Worm (Caenorhabditis elegans) whole organism, L2 larva: ENCODE measurements around the gene JC8.4.
A peak's percentile ranks its signal among the peaks of the same experiment; 100 is the strongest.

Experiments
- F13H6.1 ChIP-seq: sonication (generic microtip); optimal IDR thresholded peaks from 2 replicates; lab custom pipeline; 2016; ENCODE audit warnings: missing genetic modification characterization, missing compliant biosample characterization
- Y55F3AM.14 ChIP-seq: fragments of 200-800 bp; sonication (Bioruptor generic); optimal IDR thresholded peaks from 2 replicates; lab custom pipeline; 2018; ENCODE audit warnings: mild to moderate bottlenecking, missing genetic modification characterization, missing compliant biosample characterization
- ZK546.5 ChIP-seq: sonication (generic microtip); optimal IDR thresholded peaks from 2 replicates; lab custom pipeline; 2017; ENCODE audit warnings: missing biosample characterization, missing genetic modification characterization
- alr-1 ChIP-seq: fragments of 150-350 bp; optimal IDR thresholded peaks from 2 replicates; lab custom pipeline; 2014; ENCODE audit warnings: missing biosample characterization, missing genetic modification characterization
- ama-1 ChIP-seq: fragments of 150-350 bp; optimal IDR thresholded peaks from 2 replicates; lab custom pipeline; 2018; ENCODE audit warnings: inconsistent platforms
- blmp-1 ChIP-seq: sonication (generic microtip); optimal IDR thresholded peaks from 2 replicates; lab custom pipeline; 2017; ENCODE audit warnings: missing genetic modification characterization, mild to moderate bottlenecking, missing compliant biosample characterization, antibody characterized with exemption, moderate library complexity; ENCODE audit not compliant: insufficient read depth
- ceh-16 ChIP-seq: fragments of 150-350 bp; optimal IDR thresholded peaks from 2 replicates; lab custom pipeline; 2014; ENCODE audit warnings: missing biosample characterization, missing genetic modification characterization
- ceh-82 ChIP-seq: fragments of 150-350 bp; optimal IDR thresholded peaks from 2 replicates; lab custom pipeline; 2014; ENCODE audit warnings: missing biosample characterization, missing genetic modification characterization
- crh-2 ChIP-seq: sonication (generic microtip); optimal IDR thresholded peaks from 2 replicates; lab custom pipeline; 2017; ENCODE audit warnings: missing biosample characterization, missing genetic modification characterization
- dmd-4 ChIP-seq: sonication (generic microtip); optimal IDR thresholded peaks from 2 replicates; lab custom pipeline; 2017; ENCODE audit warnings: missing biosample characterization, missing genetic modification characterization
- egl-27 ChIP-seq: sonication (generic microtip); optimal IDR thresholded peaks from 3 replicates; lab custom pipeline; 2017; ENCODE audit warnings: missing biosample characterization, missing genetic modification reagents, missing genetic modification characterization
- elt-1 ChIP-seq: fragments of 150-350 bp; optimal IDR thresholded peaks from 2 replicates; lab custom pipeline; 2014; ENCODE audit warnings: missing biosample characterization, missing genetic modification characterization
- elt-3 ChIP-seq: sonication (generic microtip); optimal IDR thresholded peaks from 2 replicates; lab custom pipeline; 2017; ENCODE audit warnings: missing biosample characterization, missing genetic modification characterization
- fos-1 ChIP-seq: fragments of 150-350 bp; optimal IDR thresholded peaks from 2 replicates; lab custom pipeline; 2014; ENCODE audit warnings: missing biosample characterization, missing genetic modification characterization
- lin-13 ChIP-seq: fragments of 150-350 bp; optimal IDR thresholded peaks from 2 replicates; lab custom pipeline; 2014; ENCODE audit warnings: missing biosample characterization, missing genetic modification reagents, missing genetic modification characterization
- mab-5 ChIP-seq: fragments of 150-350 bp; optimal IDR thresholded peaks from 2 replicates; lab custom pipeline; 2014; ENCODE audit warnings: missing biosample characterization, missing genetic modification characterization
- mbf-1 ChIP-seq: sonication (generic microtip); optimal IDR thresholded peaks from 2 replicates; lab custom pipeline; 2017; ENCODE audit warnings: missing biosample characterization, missing genetic modification characterization
- mdl-1 ChIP-seq, 2 experiments: fragments of 150-350 bp in 1 of 2; sonication (generic microtip) in 1 of 2; optimal IDR thresholded peaks; 2 replicates each; lab custom pipeline; 2017; ENCODE audit warnings: missing biosample characterization in 2 of 2, missing genetic modification characterization in 2 of 2
- nhr-10 ChIP-seq: sonication (generic microtip); optimal IDR thresholded peaks from 2 replicates; lab custom pipeline; 2017; ENCODE audit warnings: missing biosample characterization, missing genetic modification characterization
- nhr-11 ChIP-seq: fragments of 150-350 bp; optimal IDR thresholded peaks from 2 replicates; lab custom pipeline; 2014; ENCODE audit warnings: missing biosample characterization, missing genetic modification characterization
- nhr-21 ChIP-seq: fragments of 150-350 bp; optimal IDR thresholded peaks from 2 replicates; lab custom pipeline; 2014; ENCODE audit warnings: missing biosample characterization, missing genetic modification characterization
- nhr-23 ChIP-seq: fragments of 150-350 bp; optimal IDR thresholded peaks from 2 replicates; lab custom pipeline; 2014; ENCODE audit warnings: missing biosample characterization, missing genetic modification reagents, missing genetic modification characterization
- nhr-25 ChIP-seq: fragments of 150-350 bp; sonication (generic microtip); optimal IDR thresholded peaks from 3 replicates; lab custom pipeline; 2014; ENCODE audit warnings: missing biosample characterization, missing genetic modification characterization
- nhr-6 ChIP-seq: fragments of 150-350 bp; optimal IDR thresholded peaks from 2 replicates; lab custom pipeline; 2014; ENCODE audit warnings: missing biosample characterization, missing genetic modification characterization
- nhr-77 ChIP-seq: fragments of 150-350 bp; optimal IDR thresholded peaks from 2 replicates; lab custom pipeline; 2014; ENCODE audit warnings: missing biosample characterization, missing genetic modification characterization
- peb-1 ChIP-seq: fragments of 150-350 bp; optimal IDR thresholded peaks from 2 replicates; lab custom pipeline; 2014; ENCODE audit warnings: missing biosample characterization, missing genetic modification characterization
- sem-4 ChIP-seq: fragments of 150-350 bp; optimal IDR thresholded peaks from 2 replicates; lab custom pipeline; 2014; ENCODE audit warnings: missing biosample characterization, missing genetic modification reagents, missing genetic modification characterization
- sma-3 ChIP-seq: sonication (generic microtip); optimal IDR thresholded peaks from 2 replicates; lab custom pipeline; 2016; ENCODE audit warnings: missing genetic modification reagents, missing genetic modification characterization, missing compliant biosample characterization
- sma-9 ChIP-seq, 2 experiments: fragments of 150-350 bp in 1 of 2; sonication (generic microtip) in 1 of 2; optimal IDR thresholded peaks; 2 replicates each; lab custom pipeline; 2014 to 2016; ENCODE audit warnings: missing genetic modification characterization in 2 of 2, mild to moderate bottlenecking in 1 of 2, missing biosample characterization in 1 of 2, missing compliant biosample characterization in 1 of 2, missing genetic modification reagents in 1 of 2, moderate library complexity in 1 of 2
- snpc-4 ChIP-seq: fragments of 150-350 bp; optimal IDR thresholded peaks from 2 replicates; lab custom pipeline; 2014; ENCODE audit warnings: missing biosample characterization, missing genetic modification characterization
- unc-55 ChIP-seq: fragments of 150-350 bp; sonication (generic microtip); optimal IDR thresholded peaks from 3 replicates; lab custom pipeline; 2014; ENCODE audit warnings: missing biosample characterization, missing genetic modification reagents, missing genetic modification characterization
- zag-1 ChIP-seq: fragments of 150-350 bp; optimal IDR thresholded peaks from 2 replicates; lab custom pipeline; 2014; ENCODE audit warnings: missing biosample characterization, missing genetic modification characterization
- ztf-1 ChIP-seq: fragments of 200-800 bp; sonication (Bioruptor generic); conservative IDR thresholded peaks from 2 replicates; pipeline ENCODE4 v1.3.6; 2022; ENCODE audit warnings: missing genetic modification characterization, missing compliant biosample characterization
- ztf-11 ChIP-seq: sonication (generic microtip); optimal IDR thresholded peaks from 2 replicates; lab custom pipeline; 2017; ENCODE audit warnings: missing biosample characterization, missing genetic modification characterization
- ztf-4 ChIP-seq: fragments of 150-350 bp; optimal IDR thresholded peaks from 2 replicates; lab custom pipeline; 2014; ENCODE audit warnings: missing biosample characterization, missing genetic modification characterization

Gene JC8.4

DNA sequence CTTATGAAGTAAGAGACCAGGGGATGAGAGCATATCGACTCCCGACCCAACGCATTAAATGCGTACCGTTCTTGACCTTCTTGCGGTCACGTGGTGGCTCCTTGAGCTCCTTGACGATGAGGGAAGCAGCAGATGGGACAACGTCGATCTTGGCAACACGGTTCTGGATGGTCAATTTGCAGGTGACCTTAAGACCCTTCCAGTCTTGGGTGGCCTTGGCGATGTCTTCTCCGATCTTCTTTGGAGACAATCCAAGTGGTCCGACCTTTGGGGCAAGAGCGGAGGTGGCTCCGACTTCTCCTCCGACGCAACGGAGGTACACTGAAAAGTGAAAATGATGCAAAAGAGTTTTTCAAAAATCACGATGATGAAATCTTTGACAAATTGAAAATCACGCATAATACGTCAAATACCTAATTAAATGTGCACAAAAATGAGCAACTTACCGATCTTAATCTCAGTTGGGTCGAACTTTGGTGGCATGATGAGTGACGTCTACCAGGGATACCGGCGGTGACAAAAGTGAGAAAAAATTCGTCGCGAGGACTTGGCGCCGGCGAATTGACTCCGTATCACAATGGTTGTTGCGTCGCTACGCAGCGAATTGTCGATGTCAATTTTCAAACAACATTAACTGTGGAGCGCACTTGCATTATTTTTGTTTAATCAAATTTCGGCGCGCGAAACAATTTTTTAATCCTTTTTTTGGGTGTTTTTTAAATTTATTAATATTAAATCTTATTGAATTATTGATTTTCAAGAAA, 3.2 kb upstream of the JC8.4 start, which contains the start of gene rpl-12 (continued):
- TF ChIP-seq nhr-23 (tag; lab: Kevin White, UChicago) = no peak
- TF ChIP-seq alr-1 (tag; lab: Kevin White, UChicago) = peak; percentile 2
- peak; percentile 99 for TF ChIP-seq ztf-4 (tag; lab: Kevin White, UChicago)
- 0 out of 2 replicates have a peak, but pooled peaks have one; percentile 84 for TF ChIP-seq ztf-1 (GFP tag; lab: Robert Waterston, UW)
- TF ChIP-seq ceh-82 (tag; lab: Kevin White, UChicago) = peak; percentile 85
- peak; percentile 89 for TF ChIP-seq ama-1 (lab: Kevin White, UChicago)
- peak; percentile 90 for TF ChIP-seq ZK546.5 (tag; lab: Kevin White, UChicago)
- TF ChIP-seq sma-9 (GFP tag; optimal IDR thresholded peaks at IDR 0.05; lab: Kevin White, UChicago) = peak; percentile 97
- TF ChIP-seq sma-9 (tag; optimal IDR thresholded peaks at IDR 0.05; lab: Kevin White, UChicago) = no peak
- TF ChIP-seq nhr-77 (tag; lab: Kevin White, UChicago) = peak; percentile 85
- peak; percentile 99 for TF ChIP-seq sma-3 (GFP tag; lab: Kevin White, UChicago)
- peak; percentile 96 for TF ChIP-seq zag-1 (tag; lab: Kevin White, UChicago)

DNA sequence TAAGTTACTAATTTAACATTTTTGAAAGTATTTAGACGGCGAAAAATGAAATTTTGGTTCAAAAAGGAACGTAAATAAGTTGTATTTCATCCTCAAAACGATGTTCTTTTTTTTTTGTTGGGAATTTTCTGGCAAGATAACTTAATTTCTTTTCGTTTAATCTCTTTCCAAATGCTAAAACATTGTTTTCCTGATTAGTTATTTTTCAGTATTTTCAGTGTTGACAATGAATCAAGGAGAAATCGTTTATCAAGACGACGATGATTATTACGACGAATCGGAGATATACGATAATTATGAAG, 2.7 kb upstream of the JC8.4 start, which contains the start of gene lin-54:
lin-54 (plus strand) TSS at position 203 of the 302 bp plus-strand sequence.
- TF ChIP-seq fos-1 (tag; lab: Kevin White, UChicago) (no peak), snpc-4 (tag; lab: Kevin White, UChicago) (no peak), sem-4 (tag; lab: Kevin White, UChicago) (no peak), ceh-16 (tag; lab: Kevin White, UChicago) (no peak), nhr-10 (tag; lab: Kevin White, UChicago) (no peak), nhr-23 (tag; lab: Kevin White, UChicago) (no peak), Y55F3AM.14 (GFP tag; lab: Kevin White, UChicago) (no peak), nhr-21 (tag; lab: Kevin White, UChicago) (no peak), F13H6.1 (tag; lab: Kevin White, UChicago) (no peak), ztf-1 (GFP tag; lab: Robert Waterston, UW) (no peak), crh-2 (tag; lab: Kevin White, UChicago) (no peak), dmd-4 (no peak), nhr-77 (tag; lab: Kevin White, UChicago) (no peak), mab-5 (no peak), blmp-1 (tag; lab: Kevin White, UChicago) (no peak), mbf-1 (tag; lab: Kevin White, UChicago) (no peak), lin-13 (no peak)
- TF ChIP-seq, all 48 proteins: peak for 0

- TF ChIP-seq nhr-25 (tag; lab: Kevin White, UChicago) (no peak), ztf-4 (tag; lab: Kevin White, UChicago) (no peak), snpc-4 (tag; lab: Kevin White, UChicago) (no peak), nhr-21 (tag; lab: Kevin White, UChicago) (no peak), lin-13 (no peak), mbf-1 (tag; lab: Kevin White, UChicago) (no peak), elt-1 (tag; lab: Kevin White, UChicago) (no peak), nhr-11 (tag; lab: Kevin White, UChicago) (no peak), ztf-1 (GFP tag; lab: Robert Waterston, UW) (no peak), nhr-6 (tag; lab: Kevin White, UChicago) (no peak), ceh-16 (tag; lab: Kevin White, UChicago) (no peak), alr-1 (tag; lab: Kevin White, UChicago) (no peak), mdl-1 (tag; optimal IDR thresholded peaks at IDR 0.05; lab: Kevin White, UChicago) (no peak), elt-3 (no peak), unc-55 (GFP tag; lab: Kevin White, UChicago) (no peak)
Measured at ce11 chrIV:13241340-13241739, 2.1 kb upstream of the JC8.4 start.

DNA sequence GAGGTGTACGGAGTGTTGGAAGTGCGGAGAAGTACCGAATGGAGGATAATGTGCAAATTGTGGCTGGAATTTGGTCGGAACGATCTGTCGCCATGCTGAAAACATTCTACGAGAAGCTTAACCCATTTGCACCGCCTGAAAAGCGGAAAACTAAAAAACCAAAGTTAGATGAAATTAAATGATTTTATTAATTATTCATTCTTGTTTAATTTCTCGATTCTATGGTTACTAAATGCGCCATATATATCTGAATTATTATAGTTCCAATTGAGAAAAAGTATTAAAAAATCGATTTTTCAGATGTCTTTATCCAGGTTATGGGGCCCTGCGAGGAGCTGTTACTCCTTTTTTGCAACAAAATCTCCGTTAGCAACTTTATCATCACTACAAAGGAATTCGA, 549 bp downstream of the JC8.4 start, which contains the start of gene cox-11:
cox-11 (plus strand) TSS at position 301 of the 400 bp plus-strand sequence.
- no peak for TF ChIP-seq egl-27 (tag; lab: Kevin White, UChicago)
- TF ChIP-seq mab-5 = no peak
- no peak for TF ChIP-seq crh-2 (tag; lab: Kevin White, UChicago)
- TF ChIP-seq fos-1 (tag; lab: Kevin White, UChicago) = no peak
- TF ChIP-seq nhr-11 (tag; lab: Kevin White, UChicago) = no peak
- no peak for TF ChIP-seq elt-3
- no peak for TF ChIP-seq ceh-16 (tag; lab: Kevin White, UChicago)
- no peak for TF ChIP-seq peb-1
- no peak for TF ChIP-seq unc-55 (GFP tag; lab: Kevin White, UChicago)
- no peak for TF ChIP-seq ztf-11 (tag; lab: Kevin White, UChicago)
- no peak for TF ChIP-seq sem-4 (tag; lab: Kevin White, UChicago)
- TF ChIP-seq mbf-1 (tag; lab: Kevin White, UChicago) = no peak
